Fruit fly (Drosophila melanogaster) whole organism, embryonic: ENCODE data around the gene CG12398.

Experiments used
- Atf6 ChIP-seq: fragments of 200-800 bp; sonication (Bioruptor generic); IDR thresholded peaks from 2 replicates; pipeline ENCODE4 v1.3.6; 2022; ENCODE audit warnings: missing biosample characterization, missing genetic modification characterization
- CG10274 ChIP-seq: fragments of 200-800 bp; sonication (Bioruptor generic); optimal IDR thresholded peaks from 3 replicates; lab custom pipeline; 2017; ENCODE audit warnings: missing biosample characterization, mild to moderate bottlenecking, missing genetic modification characterization
- CG10543 ChIP-seq: fragments of 200-800 bp; sonication (Bioruptor generic); optimal IDR thresholded peaks from 3 replicates; lab custom pipeline; 2017; ENCODE audit warnings: missing biosample characterization, mild to moderate bottlenecking, missing genetic modification characterization, moderate library complexity
- CG13296 ChIP-seq: fragments of 200-800 bp; sonication (Bioruptor generic); optimal IDR thresholded peaks from 3 replicates; lab custom pipeline; 2018; ENCODE audit warnings: missing biosample characterization, mild to moderate bottlenecking, missing genetic modification characterization
- CG14965 ChIP-seq: fragments of 200-800 bp; sonication (Bioruptor generic); optimal IDR thresholded peaks from 2 replicates; lab custom pipeline; 2016; ENCODE audit warnings: missing biosample characterization, missing genetic modification characterization, borderline replicate concordance
- CG17802 ChIP-seq: fragments of 200-800 bp; sonication (Bioruptor generic); optimal IDR thresholded peaks from 2 replicates; lab custom pipeline; 2018; ENCODE audit warnings: missing biosample characterization, mild to moderate bottlenecking, missing genetic modification characterization, moderate library complexity
- CG2120 ChIP-seq: fragments of 200-800 bp; sonication (Bioruptor generic); optimal IDR thresholded peaks from 3 replicates; lab custom pipeline; 2016; ENCODE audit warnings: missing biosample characterization, missing genetic modification characterization
- CG2199 ChIP-seq: fragments of 200-800 bp; sonication (Bioruptor generic); IDR thresholded peaks from 3 replicates; pipeline ENCODE4 v1.3.6; 2022; ENCODE audit warnings: missing biosample characterization, missing genetic modification characterization
- CG2678 ChIP-seq: fragments of 200-800 bp; sonication (Bioruptor generic); optimal IDR thresholded peaks from 3 replicates; lab custom pipeline; 2019; ENCODE audit warnings: missing biosample characterization, mild to moderate bottlenecking, missing genetic modification characterization, moderate library complexity
- CG3065 ChIP-seq: fragments of 200-800 bp; sonication (Bioruptor generic); optimal IDR thresholded peaks from 2 replicates; lab custom pipeline; 2016; ENCODE audit warnings: missing biosample characterization, missing genetic modification characterization
- CG32532 ChIP-seq: fragments of 200-800 bp; sonication (Bioruptor generic); IDR thresholded peaks from 2 replicates; pipeline ENCODE4 v1.3.6; 2022; ENCODE audit warnings: missing biosample characterization, missing genetic modification characterization
- CG32772 ChIP-seq: fragments of 200-800 bp; sonication (Bioruptor generic); IDR thresholded peaks from 2 replicates; pipeline ENCODE4 v1.3.6; 2022; ENCODE audit warnings: missing biosample characterization, missing genetic modification characterization
- CG3407 ChIP-seq: fragments of 200-800 bp; sonication (Bioruptor generic); optimal IDR thresholded peaks from 2 replicates; lab custom pipeline; 2018; ENCODE audit warnings: missing biosample characterization, mild to moderate bottlenecking, missing genetic modification characterization
- CG6272 ChIP-seq: fragments of 200-800 bp; sonication (Bioruptor generic); IDR thresholded peaks from 2 replicates; pipeline ENCODE4 v1.3.6; 2022; ENCODE audit warnings: missing biosample characterization, missing genetic modification characterization
- CG8290 ChIP-seq, 3 experiments: fragments of 200-800 bp; sonication (Bioruptor generic); optimal IDR thresholded peaks; 2 replicates each; lab custom pipeline; 2016 to 2019; ENCODE audit warnings: missing biosample characterization in 3 of 3, missing genetic modification characterization in 3 of 3, mild to moderate bottlenecking in 2 of 3, moderate library complexity in 1 of 3
- CG8388 ChIP-seq: fragments of 200-800 bp; sonication (Bioruptor generic); optimal IDR thresholded peaks from 2 replicates; lab custom pipeline; 2019; ENCODE audit warnings: missing biosample characterization, mild to moderate bottlenecking, missing genetic modification characterization, moderate library complexity
- CTCF ChIP-seq: fragments of 200-800 bp; sonication (Bioruptor generic); optimal IDR thresholded peaks from 2 replicates; lab custom pipeline; 2017; ENCODE audit warnings: missing biosample characterization, mild to moderate bottlenecking, missing genetic modification characterization, moderate library complexity
- Dll ChIP-seq: fragments of 200-800 bp; sonication (Bioruptor generic); IDR thresholded peaks from 4 replicates; pipeline ENCODE4 v1.3.6; 2022; ENCODE audit warnings: missing biosample characterization, missing genetic modification characterization; ENCODE audit not compliant: partially characterized antibody
- GATAe ChIP-seq: fragments of 200-800 bp; sonication (Bioruptor generic); conservative IDR thresholded peaks from 2 replicates; pipeline ENCODE4 v1.3.6; 2022; ENCODE audit warnings: missing biosample characterization, missing genetic modification characterization
- H15 ChIP-seq: fragments of 200-800 bp; sonication (Bioruptor generic); IDR thresholded peaks from 3 replicates; pipeline ENCODE4 v1.3.6; 2022; ENCODE audit warnings: missing biosample characterization, missing genetic modification characterization
- Kr ChIP-seq: fragments of 200-800 bp; sonication (Bioruptor generic); optimal IDR thresholded peaks from 2 replicates; lab custom pipeline; 2017; ENCODE audit warnings: missing biosample characterization, mild to moderate bottlenecking, missing genetic modification characterization
- Med ChIP-seq: fragments of 200-800 bp; sonication (Bioruptor generic); peaks from one replicate; lab custom pipeline; 2016; ENCODE audit warnings: missing biosample characterization, missing genetic modification characterization, mild to moderate bottlenecking, inconsistent platforms, moderate library complexity
- Neu2 ChIP-seq: fragments of 200-800 bp; sonication (Bioruptor generic); optimal IDR thresholded peaks from 3 replicates; lab custom pipeline; 2016; ENCODE audit warnings: missing biosample characterization, missing genetic modification characterization, borderline replicate concordance
- Nf-YB ChIP-seq: fragments of 200-800 bp; sonication (Bioruptor generic); optimal IDR thresholded peaks from 3 replicates; lab custom pipeline; 2019; ENCODE audit warnings: missing biosample characterization, mild to moderate bottlenecking, missing genetic modification characterization, moderate library complexity
- Rfx ChIP-seq: fragments of 200-800 bp; sonication (Bioruptor generic); IDR thresholded peaks from 2 replicates; pipeline ENCODE4 v1.3.6; 2022; ENCODE audit warnings: missing biosample characterization, missing genetic modification characterization
- Sox100B ChIP-seq: fragments of 200-800 bp; sonication (Bioruptor generic); optimal IDR thresholded peaks from 3 replicates; lab custom pipeline; 2018; ENCODE audit warnings: missing biosample characterization, mild to moderate bottlenecking, missing genetic modification characterization
- Vsx1 ChIP-seq: fragments of 200-800 bp; sonication (Bioruptor generic); optimal IDR thresholded peaks from 2 replicates; lab custom pipeline; 2017; ENCODE audit warnings: missing biosample characterization, mild to moderate bottlenecking, missing genetic modification characterization, missing genetic modification reagents
- ap ChIP-seq: fragments of 200-800 bp; sonication (Bioruptor generic); IDR thresholded peaks from 2 replicates; pipeline ENCODE4 v1.3.6; 2022; ENCODE audit warnings: missing biosample characterization, missing genetic modification characterization
- ara ChIP-seq: fragments of 200-800 bp; sonication (Bioruptor generic); IDR thresholded peaks from 2 replicates; pipeline ENCODE4 v1.3.6; 2022; ENCODE audit warnings: missing biosample characterization, missing genetic modification characterization
- chif ChIP-seq, 2 experiments: fragments of 200-800 bp; sonication (Bioruptor generic); optimal IDR thresholded peaks; 3 replicates each; lab custom pipeline; 2016; ENCODE audit warnings: missing biosample characterization in 2 of 2, missing genetic modification characterization in 2 of 2
- chinmo ChIP-seq: fragments of 200-800 bp; sonication (Bioruptor generic); IDR thresholded peaks from 4 replicates; pipeline ENCODE4 v1.3.6; 2022; ENCODE audit warnings: missing biosample characterization, missing genetic modification characterization; ENCODE audit not compliant: partially characterized antibody
- crol ChIP-seq: fragments of 200-800 bp; sonication (Bioruptor generic); IDR thresholded peaks from 2 replicates; pipeline ENCODE4 v1.3.6; 2022; ENCODE audit warnings: missing biosample characterization, missing genetic modification characterization
- fd3F ChIP-seq: fragments of 200-800 bp; sonication (Bioruptor generic); optimal IDR thresholded peaks from 2 replicates; lab custom pipeline; 2018; ENCODE audit warnings: missing biosample characterization, mild to moderate bottlenecking, missing genetic modification characterization, moderate library complexity
- ftz-f1 ChIP-seq: fragments of 200-800 bp; sonication (Bioruptor generic); optimal IDR thresholded peaks from 2 replicates; lab custom pipeline; 2016; ENCODE audit warnings: missing biosample characterization, missing genetic modification characterization
- fu2 ChIP-seq: fragments of 200-800 bp; sonication (Bioruptor generic); optimal IDR thresholded peaks from 2 replicates; lab custom pipeline; 2016; ENCODE audit warnings: missing biosample characterization, missing genetic modification characterization
- gem ChIP-seq: fragments of 200-800 bp; sonication (Bioruptor generic); optimal IDR thresholded peaks from 2 replicates; lab custom pipeline; 2019; ENCODE audit warnings: missing biosample characterization, mild to moderate bottlenecking, missing genetic modification characterization, moderate library complexity
- gfzf ChIP-seq: fragments of 200-800 bp; sonication (Bioruptor generic); optimal IDR thresholded peaks from 2 replicates; lab custom pipeline; 2016; ENCODE audit warnings: missing biosample characterization, mild to moderate bottlenecking, missing genetic modification characterization, moderate library complexity
- grau ChIP-seq: fragments of 200-800 bp; optimal IDR thresholded peaks from 3 replicates; lab custom pipeline; 2019; ENCODE audit warnings: missing biosample characterization, mild to moderate bottlenecking, missing genetic modification characterization, moderate library complexity
- klu ChIP-seq: fragments of 200-800 bp; sonication (Bioruptor generic); IDR thresholded peaks from 2 replicates; pipeline ENCODE4 v1.3.6; 2022; ENCODE audit warnings: missing biosample characterization, missing genetic modification characterization
- lab ChIP-seq: fragments of 200-800 bp; sonication (Bioruptor generic); optimal IDR thresholded peaks from 3 replicates; lab custom pipeline; 2017; ENCODE audit warnings: missing biosample characterization, missing genetic modification characterization, mild to moderate bottlenecking, moderate library complexity, missing genetic modification reagents
- luna ChIP-seq: fragments of 200-800 bp; sonication (Bioruptor generic); optimal IDR thresholded peaks from 2 replicates; lab custom pipeline; 2016; ENCODE audit warnings: missing biosample characterization, missing genetic modification characterization
- row ChIP-seq: fragments of 200-800 bp; sonication (Bioruptor generic); IDR thresholded peaks from 3 replicates; pipeline ENCODE4 v1.3.6; 2022; ENCODE audit warnings: missing biosample characterization, missing genetic modification characterization
- scrt ChIP-seq: fragments of 200-800 bp; sonication (Bioruptor generic); optimal IDR thresholded peaks from 2 replicates; lab custom pipeline; 2018; ENCODE audit warnings: missing biosample characterization, mild to moderate bottlenecking, missing genetic modification characterization, moderate library complexity
- sd ChIP-seq: fragments of 200-800 bp; sonication (Bioruptor generic); optimal IDR thresholded peaks from 3 replicates; lab custom pipeline; 2018; ENCODE audit warnings: missing biosample characterization, mild to moderate bottlenecking, missing genetic modification characterization, moderate library complexity
- sqz ChIP-seq: fragments of 200-800 bp; sonication (Bioruptor generic); optimal IDR thresholded peaks from 3 replicates; lab custom pipeline; 2018; ENCODE audit warnings: missing biosample characterization, mild to moderate bottlenecking, missing genetic modification characterization
- wdn ChIP-seq: fragments of 200-800 bp; sonication (Bioruptor generic); IDR thresholded peaks from 2 replicates; pipeline ENCODE4 v1.3.6; 2022; ENCODE audit warnings: missing biosample characterization, missing genetic modification characterization

CG12398 gene

DNA sequence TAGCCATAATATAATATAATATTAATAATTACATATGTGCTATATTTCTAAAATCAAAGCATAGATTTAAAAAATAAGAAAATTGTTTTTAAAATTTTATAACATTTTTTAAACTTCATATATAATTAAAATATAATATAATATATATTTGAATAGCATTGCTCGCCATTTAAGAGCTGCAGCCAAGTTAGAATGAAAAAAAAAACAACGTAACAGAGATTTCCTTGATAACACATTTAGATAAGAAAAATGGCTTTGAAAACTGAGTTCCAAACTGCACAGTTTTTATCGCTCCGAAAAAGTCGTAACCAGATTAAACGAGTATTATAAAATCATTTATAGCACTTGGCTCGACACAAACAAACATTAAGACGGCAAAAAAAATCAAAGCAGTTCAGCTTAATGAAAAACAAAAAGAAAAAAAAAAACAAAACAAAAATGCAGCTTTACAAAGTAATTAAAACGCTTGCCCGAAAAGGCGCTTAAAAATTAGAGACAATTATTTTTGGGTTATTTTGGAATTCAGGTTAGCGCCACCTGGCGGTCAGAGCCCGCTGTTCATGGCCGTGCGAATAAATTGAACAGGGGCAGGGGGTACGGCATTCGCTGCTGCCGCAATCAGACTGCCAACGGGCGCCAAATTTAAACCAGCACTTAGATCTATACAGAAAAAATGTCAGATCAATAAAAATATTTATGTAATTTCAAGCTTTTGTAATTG, 3.8 kb downstream of the CG12398 start, which contains the start of gene fiz:
TSS of gene fiz (minus strand) at position 51 of the 721 bp plus-strand sequence.
- TF ChIP-seq ftz-f1 (GFP tag; lab: Kevin White, UChicago) (peak; percentile 47), CG2199 (GFP tag; lab: Robert Waterston, UW) (0 out of 3 replicates have a peak, but pooled peaks have one; percentile 71), sqz (GFP tag; lab: Kevin White, UChicago) (peak; percentile 24), wdn (no peak), sd (tag; lab: Kevin White, UChicago) (peak; percentile 9), ap (no peak), crol (GFP tag; lab: Robert Waterston, UW) (peak; percentile 10; the same call in 1 of the 2 replicates), ara (GFP tag; lab: Robert Waterston, UW) (0 out of 2 replicates have a peak, but pooled peaks have one; percentile 5), chinmo (GFP tag; lab: Robert Waterston, UW) (0 out of 4 replicates have a peak, but pooled peaks have one; percentile 40), gem (tag; lab: Kevin White, UChicago) (peak; percentile 9), klu (GFP tag; lab: Robert Waterston, UW) (no peak), CG14965 (GFP tag; lab: Kevin White, UChicago) (peak; percentile 55), Med (GFP tag; lab: Kevin White, UChicago) (peak; percentile 57), CG32532 (peak; percentile 19; the same call in 1 of the 2 replicates), CG10274 (GFP tag; lab: Kevin White, UChicago) (peak; percentile 39), CTCF (peak; percentile 88)

DNA sequence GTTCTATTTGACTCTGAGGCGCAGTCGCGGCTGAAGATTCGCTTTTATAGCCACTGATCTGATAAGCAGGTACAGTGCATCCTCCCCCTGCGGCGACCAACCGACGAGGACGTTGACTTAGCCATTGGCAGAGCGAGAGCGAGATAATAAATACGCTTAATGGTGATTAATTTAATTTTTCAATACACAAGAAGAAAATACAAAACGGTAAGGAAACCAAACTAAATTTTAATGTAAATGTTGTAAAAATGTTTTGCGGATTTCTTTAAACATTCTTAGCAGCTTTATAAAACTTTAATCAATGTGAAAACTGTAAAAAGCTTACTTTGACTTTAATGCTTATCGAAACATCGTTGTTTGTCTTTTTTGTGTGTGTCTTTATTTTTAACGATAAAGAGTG, 4.6 kb downstream of the CG12398 start:
- no peak for TF ChIP-seq Dll (GFP tag; lab: Robert Waterston, UW)
- no peak for TF ChIP-seq scrt
- TF ChIP-seq CG2678 (tag; lab: Kevin White, UChicago), result peak; percentile 18
- TF ChIP-seq CG2120 (GFP tag; lab: Kevin White, UChicago), result peak; percentile 9
- no peak for TF ChIP-seq fd3F
- TF ChIP-seq CG32772, result no peak
- TF ChIP-seq Rfx (GFP tag; lab: Robert Waterston, UW), result 0 out of 2 replicates have a peak, but pooled peaks have one; percentile 13
- no peak for TF ChIP-seq CG8388
- TF ChIP-seq CG3407 (GFP tag; lab: Kevin White, UChicago), result no peak
- peak; percentile 40; the same call in 2 of the 3 replicates for TF ChIP-seq row
- peak; percentile 48 for TF ChIP-seq Med (GFP tag; lab: Kevin White, UChicago)
- peak; percentile 4 for TF ChIP-seq CG10543 (GFP tag; lab: Kevin White, UChicago)
- TF ChIP-seq CG8290 (GFP tag; optimal IDR thresholded peaks at IDR 0.05; lab: Kevin White, UChicago), result no peak
- peak in 1 of 2 experiments; percentile 8 for TF ChIP-seq CG8290 (tag; optimal IDR thresholded peaks at IDR 0.05; lab: Kevin White, UChicago)
- TF ChIP-seq grau (tag; lab: Kevin White, UChicago), result peak; percentile 76
- TF ChIP-seq chif (GFP tag; optimal IDR thresholded peaks at IDR 0.05; lab: Kevin White, UChicago), result no peak
- TF ChIP-seq, all 482 proteins: peak for 8

DNA sequence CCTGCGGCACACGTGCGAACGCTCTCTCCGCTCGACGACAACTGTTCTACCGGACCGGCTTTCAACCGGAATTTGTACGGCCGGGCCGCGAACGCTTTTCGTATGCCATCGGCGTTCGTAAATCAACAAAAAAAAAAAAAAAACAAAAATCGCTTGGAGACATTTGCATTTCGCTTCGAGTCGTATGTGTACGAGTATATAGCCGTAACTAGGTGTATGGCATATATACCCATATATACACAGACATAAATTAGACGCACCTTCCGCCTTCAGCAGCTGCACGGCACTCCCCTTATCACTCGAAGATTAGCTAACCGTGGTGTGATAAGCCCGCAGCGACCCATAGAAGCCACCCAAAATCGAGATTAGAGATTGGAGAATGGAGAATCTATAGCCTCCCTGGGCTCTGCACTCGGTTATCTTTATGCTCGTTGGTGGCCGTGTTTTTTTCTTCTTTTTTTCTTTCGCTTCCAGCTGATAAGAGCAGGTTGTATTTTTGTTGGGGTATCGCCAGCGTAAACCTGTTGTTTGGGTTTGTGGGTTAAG, 8.0 kb downstream of the CG12398 start, which contains the start of gene CG9512:
TSS of gene CG9512 (minus strand) at position 51 of the 546 bp plus-strand sequence.
- TF ChIP-seq Atf6 (GFP tag; lab: Robert Waterston, UW) (0 out of 2 replicates have a peak, but pooled peaks have one; percentile 8), fu2 (GFP tag; lab: Kevin White, UChicago) (no peak), CG10543 (GFP tag; lab: Kevin White, UChicago) (peak; percentile 63), H15 (GFP tag; lab: Robert Waterston, UW) (no peak), CG3407 (GFP tag; lab: Kevin White, UChicago) (no peak), Neu2 (GFP tag; lab: Kevin White, UChicago) (no peak), Sox100B (no peak), CG32772 (peak; percentile 56), Vsx1 (GFP tag; lab: Kevin White, UChicago) (peak; percentile 52), luna (no peak), Kr (no peak), GATAe (GFP tag; lab: Robert Waterston, UW) (peak; percentile 78), CG13296 (GFP tag; lab: Kevin White, UChicago) (peak; percentile 16), CG6272 (GFP tag; lab: Robert Waterston, UW) (no peak), Nf-YB (GFP tag; lab: Kevin White, UChicago) (no peak), lab (GFP tag; lab: Kevin White, UChicago) (peak; percentile 23), sd (tag; lab: Kevin White, UChicago) (peak; percentile 11), gfzf (no peak), CG3065 (GFP tag; lab: Kevin White, UChicago) (no peak), CG17802 (tag; lab: Kevin White, UChicago) (no peak)
